Fruit fly (Drosophila melanogaster) whole organism, prepupa: ENCODE data around the gene CG4174.

Experiments used
- Blimp-1 ChIP-seq: fragments of 200-800 bp; sonication (Bioruptor generic); optimal IDR thresholded peaks from 3 replicates; lab custom pipeline; 2017; ENCODE audit warnings: missing biosample characterization, missing genetic modification characterization, mild to moderate bottlenecking, moderate library complexity, missing genetic modification reagents
- CG11294 ChIP-seq: fragments of 200-800 bp; sonication (Bioruptor generic); IDR thresholded peaks from 2 replicates; pipeline ENCODE4 v1.3.6; 2022; ENCODE audit warnings: missing biosample characterization, missing genetic modification characterization
- CG31627 ChIP-seq: fragments of 200-800 bp; sonication (Bioruptor generic); optimal IDR thresholded peaks from 3 replicates; lab custom pipeline; 2016; ENCODE audit warnings: missing biosample characterization, missing genetic modification characterization
- CG34406 ChIP-seq: fragments of 200-800 bp; sonication (Bioruptor generic); optimal IDR thresholded peaks from 3 replicates; lab custom pipeline; 2016; ENCODE audit warnings: missing biosample characterization, missing genetic modification characterization
- CG8632 ChIP-seq: fragments of 200-800 bp; sonication (Bioruptor generic); optimal IDR thresholded peaks from 3 replicates; lab custom pipeline; 2016; ENCODE audit warnings: missing biosample characterization, missing genetic modification characterization
- Ets21C ChIP-seq: fragments of 200-800 bp; sonication (Bioruptor generic); optimal IDR thresholded peaks from 3 replicates; lab custom pipeline; 2016; ENCODE audit warnings: missing biosample characterization, missing genetic modification characterization
- Sox102F ChIP-seq: fragments of 200-800 bp; sonication (Bioruptor generic); optimal IDR thresholded peaks from 2 replicates; lab custom pipeline; 2016; ENCODE audit warnings: missing biosample characterization, mild to moderate bottlenecking, missing genetic modification characterization
- Sox15 ChIP-seq: fragments of 200-800 bp; sonication (Bioruptor generic); optimal IDR thresholded peaks from 3 replicates; lab custom pipeline; 2016; ENCODE audit warnings: missing biosample characterization, missing genetic modification characterization
- lz ChIP-seq: fragments of 200-800 bp; sonication (Bioruptor generic); optimal IDR thresholded peaks from 3 replicates; lab custom pipeline; 2016; ENCODE audit warnings: missing biosample characterization, missing genetic modification characterization
- net ChIP-seq: fragments of 200-800 bp; sonication (Bioruptor generic); optimal IDR thresholded peaks from 3 replicates; lab custom pipeline; 2016; ENCODE audit warnings: missing biosample characterization, missing genetic modification characterization
- salr ChIP-seq, 2 experiments: fragments of 200-800 bp; sonication (Bioruptor generic); optimal IDR thresholded peaks; 3 replicates each; lab custom pipeline; 2016 to 2018; ENCODE audit warnings: missing biosample characterization in 2 of 2, missing genetic modification characterization in 2 of 2, mild to moderate bottlenecking in 1 of 2
- spab ChIP-seq: fragments of 200-800 bp; sonication (Bioruptor generic); optimal IDR thresholded peaks from 2 replicates; lab custom pipeline; 2017; ENCODE audit warnings: missing biosample characterization, mild to moderate bottlenecking, missing genetic modification characterization, missing genetic modification reagents
- svp ChIP-seq: fragments of 200-800 bp; sonication (Bioruptor generic); peaks from one replicate; lab custom pipeline; 2016; ENCODE audit warnings: missing biosample characterization, missing genetic modification characterization

DNA sequence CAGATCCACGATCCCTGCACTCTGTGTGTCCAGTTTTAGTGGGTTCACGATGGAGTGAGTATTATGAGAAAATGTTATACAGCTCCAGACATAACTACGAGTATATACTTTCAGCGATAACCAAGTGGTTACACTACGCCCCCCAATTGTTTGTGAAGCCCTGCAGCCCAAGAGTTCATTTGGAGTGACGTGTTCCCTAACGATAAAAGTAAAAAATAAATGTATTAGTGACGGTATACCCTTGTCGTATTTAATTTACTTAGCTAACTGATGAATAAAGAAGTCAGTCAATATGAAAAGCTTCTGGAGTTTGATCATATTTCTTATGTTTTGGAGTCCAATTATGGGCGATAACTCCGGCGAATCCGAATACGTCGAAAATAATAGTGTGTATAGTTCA lies 10.6 kb downstream of the CG4174 start, which contains the start of gene CG18231:
- TF ChIP-seq CG34406 (GFP tag; lab: Kevin White, UChicago) = no peak
- TF ChIP-seq net (GFP tag; lab: Kevin White, UChicago) = no peak
- TF ChIP-seq svp = no peak
- no peak for TF ChIP-seq lz (GFP tag; lab: Kevin White, UChicago)
- no peak for TF ChIP-seq CG11294 (GFP tag; lab: Robert Waterston, UW)
- no peak for TF ChIP-seq Ets21C
- no peak for TF ChIP-seq Blimp-1
- no peak for TF ChIP-seq CG8632 (GFP tag; lab: Kevin White, UChicago)
- no peak for TF ChIP-seq Sox102F (GFP tag; lab: Kevin White, UChicago)
- TF ChIP-seq Sox15 (GFP tag; lab: Kevin White, UChicago) = no peak
- TF ChIP-seq CG31627 (GFP tag; lab: Kevin White, UChicago) = no peak
- no peak for TF ChIP-seq salr (GFP tag; optimal IDR thresholded peaks at IDR 0.05; lab: Kevin White, UChicago)
- no peak for TF ChIP-seq spab (GFP tag; lab: Kevin White, UChicago)
